Fruit fly (Drosophila melanogaster) whole organism, embryonic: ENCODE data around the gene mus301.

Experiments used
- CG1024 ChIP-seq: fragments of 200-800 bp; sonication (Bioruptor generic); IDR thresholded peaks from 2 replicates; pipeline ENCODE4 v1.3.6; 2022; ENCODE audit warnings: missing biosample characterization, missing genetic modification characterization
- CG10321 ChIP-seq: fragments of 200-800 bp; sonication (Bioruptor generic); IDR thresholded peaks from 2 replicates; pipeline ENCODE4 v1.3.6; 2022; ENCODE audit warnings: missing biosample characterization, missing genetic modification characterization
- CG10462 ChIP-seq: fragments of 200-800 bp; sonication (Bioruptor generic); optimal IDR thresholded peaks from 2 replicates; lab custom pipeline; 2016; ENCODE audit warnings: missing biosample characterization, missing genetic modification characterization
- CG13296 ChIP-seq: fragments of 200-800 bp; sonication (Bioruptor generic); optimal IDR thresholded peaks from 3 replicates; lab custom pipeline; 2018; ENCODE audit warnings: missing biosample characterization, mild to moderate bottlenecking, missing genetic modification characterization
- CG13624 ChIP-seq: fragments of 200-800 bp; sonication (Bioruptor generic); optimal IDR thresholded peaks from 2 replicates; lab custom pipeline; 2016; ENCODE audit warnings: missing biosample characterization, missing genetic modification characterization
- CG17186 ChIP-seq: fragments of 200-800 bp; sonication (Bioruptor generic); optimal IDR thresholded peaks from 3 replicates; lab custom pipeline; 2017; ENCODE audit warnings: missing biosample characterization, missing genetic modification reagents, missing genetic modification characterization
- CG17912 ChIP-seq: fragments of 200-800 bp; sonication (Bioruptor generic); optimal IDR thresholded peaks from 2 replicates; lab custom pipeline; 2018; ENCODE audit warnings: missing biosample characterization, mild to moderate bottlenecking, missing genetic modification characterization
- CG2202 ChIP-seq: fragments of 200-800 bp; sonication (Bioruptor generic); optimal IDR thresholded peaks from 2 replicates; lab custom pipeline; 2018; ENCODE audit warnings: missing biosample characterization, mild to moderate bottlenecking, missing genetic modification characterization
- CG31224 ChIP-seq: fragments of 200-800 bp; sonication (Bioruptor generic); IDR thresholded peaks from 2 replicates; pipeline ENCODE4 v1.3.6; 2022; ENCODE audit warnings: missing biosample characterization, missing genetic modification characterization
- CG31365 ChIP-seq: fragments of 200-800 bp; sonication (Bioruptor generic); optimal IDR thresholded peaks from 2 replicates; lab custom pipeline; 2018; ENCODE audit warnings: missing biosample characterization, mild to moderate bottlenecking, missing genetic modification characterization
- CG32532 ChIP-seq: fragments of 200-800 bp; sonication (Bioruptor generic); IDR thresholded peaks from 2 replicates; pipeline ENCODE4 v1.3.6; 2022; ENCODE audit warnings: missing biosample characterization, missing genetic modification characterization
- CG34376 ChIP-seq: fragments of 200-800 bp; sonication (Bioruptor generic); optimal IDR thresholded peaks from 2 replicates; lab custom pipeline; 2018; ENCODE audit warnings: missing biosample characterization, mild to moderate bottlenecking, missing genetic modification characterization
- CG3995 ChIP-seq: fragments of 200-800 bp; sonication (Bioruptor generic); optimal IDR thresholded peaks from 3 replicates; lab custom pipeline; 2016; ENCODE audit warnings: missing biosample characterization, missing genetic modification characterization
- CG4360 ChIP-seq: fragments of 200-800 bp; sonication (Bioruptor generic); IDR thresholded peaks from 2 replicates; pipeline ENCODE4 v1.3.6; 2022; ENCODE audit warnings: missing biosample characterization, missing genetic modification characterization
- CG4617 ChIP-seq: fragments of 200-800 bp; sonication (Bioruptor generic); optimal IDR thresholded peaks from 3 replicates; lab custom pipeline; 2016; ENCODE audit warnings: missing biosample characterization, missing genetic modification characterization, borderline replicate concordance
- CG5180 ChIP-seq: fragments of 200-800 bp; sonication (Bioruptor generic); optimal IDR thresholded peaks from 3 replicates; lab custom pipeline; 2017; ENCODE audit warnings: missing biosample characterization, missing genetic modification characterization, mild to moderate bottlenecking, moderate library complexity, missing genetic modification reagents
- CG6689 ChIP-seq: fragments of 200-800 bp; sonication (Bioruptor generic); IDR thresholded peaks from 2 replicates; pipeline ENCODE4 v1.3.6; 2022; ENCODE audit warnings: missing biosample characterization, missing genetic modification characterization
- CG6813 ChIP-seq: fragments of 200-800 bp; sonication (Bioruptor generic); optimal IDR thresholded peaks from 2 replicates; lab custom pipeline; 2017; ENCODE audit warnings: missing biosample characterization, missing genetic modification characterization, mild to moderate bottlenecking, moderate library complexity, missing genetic modification reagents
- CG7745 ChIP-seq: fragments of 200-800 bp; sonication (Bioruptor generic); optimal IDR thresholded peaks from 2 replicates; lab custom pipeline; 2018; ENCODE audit warnings: missing biosample characterization, mild to moderate bottlenecking, missing genetic modification characterization, moderate library complexity
- CG8765 ChIP-seq: fragments of 200-800 bp; sonication (Bioruptor generic); IDR thresholded peaks from 2 replicates; pipeline ENCODE4 v1.3.6; 2022; ENCODE audit warnings: missing biosample characterization, missing genetic modification characterization
- Camta ChIP-seq: fragments of 200-800 bp; sonication (Bioruptor generic); optimal IDR thresholded peaks from 2 replicates; lab custom pipeline; 2016; ENCODE audit warnings: missing biosample characterization, missing genetic modification characterization
- CrebB ChIP-seq: fragments of 200-800 bp; sonication (Bioruptor generic); optimal IDR thresholded peaks from 3 replicates; lab custom pipeline; 2018; ENCODE audit warnings: missing biosample characterization, mild to moderate bottlenecking, missing genetic modification characterization
- Dbx ChIP-seq: fragments of 200-800 bp; sonication (Bioruptor generic); IDR thresholded peaks from 3 replicates; pipeline ENCODE4 v1.3.6; 2022; ENCODE audit warnings: missing biosample characterization, missing genetic modification characterization
- Dek ChIP-seq: fragments of 200-800 bp; sonication (Bioruptor generic); optimal IDR thresholded peaks from 3 replicates; lab custom pipeline; 2019; ENCODE audit warnings: missing biosample characterization, mild to moderate bottlenecking, missing genetic modification characterization, moderate library complexity
- Dfd ChIP-seq, 2 experiments: fragments of >200 bp; optimal IDR thresholded peaks; 2 replicates each; lab custom pipeline; 2017; ENCODE audit warnings: missing biosample characterization in 2 of 2, missing genetic modification characterization in 2 of 2
- Elba2 ChIP-seq: fragments of 200-800 bp; sonication (Bioruptor generic); optimal IDR thresholded peaks from 3 replicates; lab custom pipeline; 2016; ENCODE audit warnings: missing biosample characterization, missing genetic modification characterization
- Hand ChIP-seq: fragments of 200-800 bp; sonication (Bioruptor generic); optimal IDR thresholded peaks from 2 replicates; lab custom pipeline; 2017; ENCODE audit warnings: mild to moderate bottlenecking, missing biosample characterization, missing genetic modification reagents, missing genetic modification characterization
- Meics ChIP-seq: fragments of 200-800 bp; sonication (Bioruptor generic); optimal IDR thresholded peaks from 2 replicates; lab custom pipeline; 2017; ENCODE audit warnings: missing biosample characterization, mild to moderate bottlenecking, missing genetic modification characterization
- NK7.1 ChIP-seq: fragments of 200-800 bp; sonication (Bioruptor generic); optimal IDR thresholded peaks from 3 replicates; lab custom pipeline; 2016; ENCODE audit warnings: missing biosample characterization, missing genetic modification characterization
- Nf-YC ChIP-seq: fragments of 200-800 bp; optimal IDR thresholded peaks from 3 replicates; lab custom pipeline; 2019; ENCODE audit warnings: missing biosample characterization, mild to moderate bottlenecking, missing genetic modification characterization, moderate library complexity
- Opbp ChIP-seq: fragments of 200-800 bp; sonication (Bioruptor generic); IDR thresholded peaks from 3 replicates; pipeline ENCODE4 v1.3.6; 2022; ENCODE audit warnings: missing biosample characterization, missing genetic modification characterization; ENCODE audit not compliant: partially characterized antibody
- Side ChIP-seq: fragments of 200-800 bp; sonication (Bioruptor generic); optimal IDR thresholded peaks from 2 replicates; lab custom pipeline; 2016; ENCODE audit warnings: missing biosample characterization, missing genetic modification characterization
- ac ChIP-seq: fragments of 200-800 bp; sonication (Bioruptor generic); optimal IDR thresholded peaks from 3 replicates; lab custom pipeline; 2017; ENCODE audit warnings: missing biosample characterization, mild to moderate bottlenecking, missing genetic modification characterization
- chinmo ChIP-seq: fragments of 200-800 bp; sonication (Bioruptor generic); IDR thresholded peaks from 4 replicates; pipeline ENCODE4 v1.3.6; 2022; ENCODE audit warnings: missing biosample characterization, missing genetic modification characterization; ENCODE audit not compliant: partially characterized antibody
- chm ChIP-seq: fragments of 200-800 bp; sonication (Bioruptor generic); IDR thresholded peaks from 2 replicates; pipeline ENCODE4 v1.3.6; 2022; ENCODE audit warnings: missing biosample characterization, missing genetic modification characterization
- chn ChIP-seq: fragments of 200-800 bp; sonication (Bioruptor generic); optimal IDR thresholded peaks from 2 replicates; lab custom pipeline; 2016; ENCODE audit warnings: missing biosample characterization, missing genetic modification characterization
- dpn ChIP-seq, 2 experiments: fragments of 200-800 bp; sonication (Bioruptor generic); optimal IDR thresholded peaks; 3 replicates each; lab custom pipeline; 2016; ENCODE audit warnings: missing biosample characterization in 2 of 2, missing genetic modification characterization in 2 of 2
- fd64A ChIP-seq: fragments of 200-800 bp; sonication (Bioruptor generic); optimal IDR thresholded peaks from 3 replicates; lab custom pipeline; 2018; ENCODE audit warnings: missing biosample characterization, mild to moderate bottlenecking, missing genetic modification characterization
- gsb ChIP-seq: fragments of 200-800 bp; sonication (Bioruptor generic); IDR thresholded peaks from 2 replicates; pipeline ENCODE4 v1.3.6; 2022; ENCODE audit warnings: missing biosample characterization, missing genetic modification characterization
- ken ChIP-seq: fragments of 200-800 bp; sonication (Bioruptor generic); IDR thresholded peaks from 3 replicates; pipeline ENCODE4 v1.3.6; 2022; ENCODE audit warnings: missing biosample characterization, missing genetic modification characterization
- knrl ChIP-seq: fragments of 200-800 bp; sonication (Bioruptor generic); IDR thresholded peaks from 3 replicates; pipeline ENCODE4 v1.3.6; 2022; ENCODE audit warnings: missing biosample characterization, missing genetic modification characterization; ENCODE audit not compliant: partially characterized antibody
- lov ChIP-seq, 2 experiments: fragments of 200-800 bp in 1 of 2; fragments of >200 bp in 1 of 2; sonication (Bioruptor generic) in 1 of 2; IDR thresholded peaks in 1 of 2; optimal IDR thresholded peaks in 1 of 2; 2 replicates in 1 of 2; 3 replicates in 1 of 2; pipeline versions ENCODE4 v1.3.6 to Lab custom; 2017 to 2022; ENCODE audit warnings: missing biosample characterization in 1 of 2, missing genetic modification characterization in 1 of 2
- pita ChIP-seq: fragments of 200-800 bp; sonication (Bioruptor generic); optimal IDR thresholded peaks from 2 replicates; lab custom pipeline; 2017; ENCODE audit warnings: missing biosample characterization, mild to moderate bottlenecking, missing genetic modification characterization
- ssp ChIP-seq: fragments of 200-800 bp; sonication (Bioruptor generic); IDR thresholded peaks from 2 replicates; pipeline ENCODE4 v1.3.6; 2022; ENCODE audit warnings: missing biosample characterization, missing genetic modification characterization
- trem ChIP-seq: fragments of 200-800 bp; optimal IDR thresholded peaks from 3 replicates; lab custom pipeline; 2019; ENCODE audit warnings: missing biosample characterization, mild to moderate bottlenecking, missing genetic modification characterization, moderate library complexity
- twi ChIP-seq: fragments of 200-800 bp; optimal IDR thresholded peaks from 2 replicates; lab custom pipeline; 2019; ENCODE audit warnings: missing biosample characterization, mild to moderate bottlenecking, missing genetic modification characterization, moderate library complexity
- wdn ChIP-seq: fragments of 200-800 bp; sonication (Bioruptor generic); IDR thresholded peaks from 2 replicates; pipeline ENCODE4 v1.3.6; 2022; ENCODE audit warnings: missing biosample characterization, missing genetic modification characterization
- wek ChIP-seq: fragments of 200-800 bp; sonication (Bioruptor generic); optimal IDR thresholded peaks from 3 replicates; lab custom pipeline; 2018; ENCODE audit warnings: missing biosample characterization, mild to moderate bottlenecking, missing genetic modification characterization, moderate library complexity
- yki ChIP-seq: fragments of >200 bp; optimal IDR thresholded peaks from 3 replicates; lab custom pipeline; 2018
- zen2 ChIP-seq: fragments of 200-800 bp; sonication (Bioruptor generic); IDR thresholded peaks from 3 replicates; pipeline ENCODE4 v1.3.6; 2022; ENCODE audit warnings: missing biosample characterization, missing genetic modification characterization; ENCODE audit not compliant: partially characterized antibody

mus301 gene

DNA sequence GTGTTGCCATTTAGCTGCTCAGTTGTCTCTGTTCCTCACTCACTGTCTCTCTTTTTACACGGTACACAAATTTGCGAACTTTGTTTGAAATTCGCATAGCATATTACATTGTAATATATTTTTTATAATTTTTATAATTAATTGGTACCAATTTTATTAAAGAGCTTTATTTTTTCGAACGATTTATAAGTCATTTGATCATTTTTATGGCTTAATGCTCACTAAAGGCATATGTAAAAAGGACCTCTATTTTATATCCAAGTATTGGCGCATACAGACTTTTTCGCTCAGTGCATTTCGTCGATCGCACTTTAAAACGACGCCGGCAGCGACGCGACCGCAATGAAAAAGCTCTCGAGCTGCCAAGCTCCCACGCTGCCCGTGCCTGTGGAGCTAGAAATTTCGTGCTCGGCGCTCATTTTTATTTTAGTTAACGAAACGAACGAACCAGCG, 41.5 kb upstream of the mus301 start (continued):
- TF ChIP-seq CG31365 (peak; percentile 46), CG8765 (GFP tag; lab: Robert Waterston, UW) (peak; percentile 61; the same call in 1 of the 2 replicates), CG3995 (GFP tag; lab: Kevin White, UChicago) (peak; percentile 76), ssp (GFP tag; lab: Robert Waterston, UW) (peak; percentile 84), Nf-YC (tag; lab: Kevin White, UChicago) (peak; percentile 88), chinmo (GFP tag; lab: Robert Waterston, UW) (no peak), CG10462 (peak; percentile 80), CG13296 (GFP tag; lab: Kevin White, UChicago) (peak; percentile 97), CG6813 (peak; percentile 86), CG10321 (GFP tag; lab: Robert Waterston, UW) (peak; percentile 71; the same call in 1 of the 2 replicates), CG2202 (tag; lab: Kevin White, UChicago) (peak; percentile 23), CG17186 (GFP tag; lab: Kevin White, UChicago) (no peak), wdn (GFP tag; lab: Robert Waterston, UW) (peak; percentile 94), CG4617 (peak; percentile 78), gsb (GFP tag; lab: Robert Waterston, UW) (peak; percentile 96), CG7745 (tag; lab: Kevin White, UChicago) (no peak), CG17912 (GFP tag; lab: Kevin White, UChicago) (peak; percentile 67), Hand (GFP tag; lab: Kevin White, UChicago) (peak; percentile 97), Dfd (GFP tag; optimal IDR thresholded peaks at IDR 0.05; lab: Kevin White, UChicago) (no peak), ken (GFP tag; lab: Robert Waterston, UW) (peak; percentile 78; the same call in 2 of the 3 replicates), Opbp (GFP tag; lab: Robert Waterston, UW) (no peak), CG31224 (GFP tag; lab: Robert Waterston, UW) (peak; percentile 94), yki (lab: Kevin White, UChicago) (no peak), CrebB (tag; lab: Kevin White, UChicago) (peak; percentile 90), Camta (GFP tag; lab: Kevin White, UChicago) (peak; percentile 65), CG5180 (GFP tag; lab: Kevin White, UChicago) (peak; percentile 81), fd64A (GFP tag; lab: Kevin White, UChicago) (peak; percentile 24), Dbx (GFP tag; lab: Robert Waterston, UW) (peak; percentile 98), dpn (GFP tag; optimal IDR thresholded peaks at IDR 0.05; lab: Kevin White, UChicago) (peak; percentile 87 to 95), lov (optimal IDR thresholded peaks at IDR 0.05; lab: Kevin White, UChicago) (no peak), lov (GFP tag; IDR thresholded peaks at IDR 0.05; lab: Robert Waterston, UW) (peak; percentile 60; the same call in 1 of the 3 replicates), knrl (GFP tag; lab: Robert Waterston, UW) (no peak), CG6689 (GFP tag; lab: Robert Waterston, UW) (peak; percentile 93), CG34376 (GFP tag; lab: Kevin White, UChicago) (peak; percentile 94), trem (tag; lab: Kevin White, UChicago) (no peak), chn (GFP tag; lab: Kevin White, UChicago) (peak; percentile 78), ac (GFP tag; lab: Kevin White, UChicago) (no peak), CG4360 (GFP tag; lab: Robert Waterston, UW) (0 out of 2 replicates have a peak, but pooled peaks have one; percentile 20), Dek (peak; percentile 99), twi (tag; lab: Kevin White, UChicago) (no peak), CG1024 (peak; percentile 59), CG32532 (GFP tag; lab: Robert Waterston, UW) (peak; percentile 98), zen2 (GFP tag; lab: Robert Waterston, UW) (no peak), pita (GFP tag; lab: Kevin White, UChicago) (no peak), Side (GFP tag; lab: Kevin White, UChicago) (peak; percentile 92), chm (GFP tag; lab: Robert Waterston, UW) (peak; percentile 78; the same call in 1 of the 2 replicates), wek (GFP tag; lab: Kevin White, UChicago) (peak; percentile 19), CG13624 (GFP tag; lab: Kevin White, UChicago) (peak; percentile 94), NK7.1 (peak; percentile 78), Elba2 (GFP tag; lab: Kevin White, UChicago) (no peak), Meics (GFP tag; lab: Kevin White, UChicago) (peak; percentile 98)
